Worm (Caenorhabditis elegans): ENCODE results near the gene F20D6.10.

The F20D6.10 gene

DNA sequence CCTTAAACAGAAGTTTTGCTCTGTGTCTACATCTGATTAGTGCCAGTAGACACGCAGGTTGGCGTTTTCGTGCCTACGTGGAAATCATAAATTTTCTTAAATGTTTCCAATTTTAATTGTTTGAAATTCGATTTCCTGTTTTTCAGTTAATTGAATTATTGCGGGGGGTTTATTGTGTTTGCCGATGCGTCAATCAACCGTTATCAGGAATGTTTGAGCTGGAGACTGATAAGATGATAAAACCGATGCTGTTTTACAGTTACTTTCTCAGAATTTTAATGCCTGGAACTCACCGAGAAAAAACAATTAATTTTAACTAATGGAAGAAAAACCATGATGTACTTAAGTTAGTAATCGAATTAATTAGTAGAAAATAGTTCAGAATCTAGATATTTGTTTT lies 21.4 kb upstream of the F20D6.10 start:
- TF ChIP-seq ceh-82 (tag; optimal IDR thresholded peaks at IDR 0.05) (no peak), hlh-11 (tag; optimal IDR thresholded peaks at IDR 0.05) (peak; percentile 63), pqm-1 (tag; optimal IDR thresholded peaks at IDR 0.05) (peak; percentile 66), tra-1 (GFP tag; IDR thresholded peaks at IDR 0.05) (peak; percentile 53; the same call in 1 of the 2 replicates), unc-39 (tag; optimal IDR thresholded peaks at IDR 0.05) (no peak), php-3 (GFP tag; IDR thresholded peaks at IDR 0.05) (peak; percentile 77), dve-1 (tag; optimal IDR thresholded peaks at IDR 0.05; ENCODE audit: insufficient read depth) (peak; percentile 45), snpc-1.2 (GFP tag; IDR thresholded peaks at IDR 0.05) (no peak), lin-1 (GFP tag; IDR thresholded peaks at IDR 0.05) (peak; percentile 53), dmd-6 (GFP tag; IDR thresholded peaks at IDR 0.05) (peak; percentile 81), daf-16 (GFP tag; optimal IDR thresholded peaks at IDR 0.05) (no peak), daf-16 (tag; optimal IDR thresholded peaks at IDR 0.05) (peak; percentile 60), nhr-28 (tag; optimal IDR thresholded peaks at IDR 0.05) (peak; percentile 25), fos-1 (tag; optimal IDR thresholded peaks at IDR 0.05) (no peak), snpc-4 (tag; optimal IDR thresholded peaks at IDR 0.05) (no peak), ces-1 (GFP tag; optimal IDR thresholded peaks at IDR 0.05) (no peak), hif-1 (tag; optimal IDR thresholded peaks at IDR 0.05) (peak in 1 of 2 experiments; percentile 23)

- TF ChIP-seq unc-62 (GFP tag; optimal IDR thresholded peaks at IDR 0.05 in 1 of 2) (peak in 1 of 2 experiments; percentile 48), unc-62 (tag; optimal IDR thresholded peaks at IDR 0.05) (no peak), daf-16 (GFP tag; optimal IDR thresholded peaks at IDR 0.05) (no peak), daf-16 (tag; optimal IDR thresholded peaks at IDR 0.05) (no peak), Y48G9A.11 (GFP tag; IDR thresholded peaks at IDR 0.05) (no peak), attf-4 (tag; optimal IDR thresholded peaks at IDR 0.05) (no peak), mes-2 (tag; optimal IDR thresholded peaks at IDR 0.05; ENCODE audit: poor library complexity, severe bottlenecking) (peak; percentile 32), T26A8.4 (GFP tag; IDR thresholded peaks at IDR 0.05) (no peak), rbr-2 (tag; optimal IDR thresholded peaks at IDR 0.05) (peak; percentile 5), tag-97 (GFP tag; IDR thresholded peaks at IDR 0.05) (no peak), lin-38 (GFP tag; IDR thresholded peaks at IDR 0.05) (0 out of 2 replicates have a peak, but pooled peaks have one; percentile 7), Y5F2A.4 (GFP tag; optimal IDR thresholded peaks at IDR 0.05) (no peak), duxl-1 (tag; optimal IDR thresholded peaks at IDR 0.05; ENCODE audit: poor library complexity) (no peak), hlh-30 (tag; optimal IDR thresholded peaks at IDR 0.05; ENCODE audit: insufficient read depth) (no peak), nhr-6 (tag; optimal IDR thresholded peaks at IDR 0.05) (no peak), aha-1 (tag) (peak; percentile 68), gei-8 (GFP tag; optimal IDR thresholded peaks at IDR 0.05) (no peak), mep-1 (tag; optimal IDR thresholded peaks at IDR 0.05) (peak; percentile 12), jun-1 (tag; optimal IDR thresholded peaks at IDR 0.05) (no peak)
Measured at ce11 chrV:8215158-8215557, 19.4 kb upstream of the F20D6.10 start.

- no peak for TF ChIP-seq snpc-1.2 (GFP tag; IDR thresholded peaks at IDR 0.05)
- TF ChIP-seq Y75B8A.6 (GFP tag; IDR thresholded peaks at IDR 0.05) = no peak
- no peak for TF ChIP-seq ces-1 (GFP tag; optimal IDR thresholded peaks at IDR 0.05)
- TF ChIP-seq ztf-11 (tag; optimal IDR thresholded peaks at IDR 0.05) = no peak
- TF ChIP-seq lin-38 (GFP tag; IDR thresholded peaks at IDR 0.05) = no peak
- no peak for TF ChIP-seq aly-2 (tag; optimal IDR thresholded peaks at IDR 0.05)
- no peak for TF ChIP-seq egl-27 (tag; optimal IDR thresholded peaks at IDR 0.05)
- no peak for TF ChIP-seq zip-2 (tag; optimal IDR thresholded peaks at IDR 0.05)
- TF ChIP-seq cey-2 (tag; optimal IDR thresholded peaks at IDR 0.05; ENCODE audit: borderline replicate concordance, insufficient read depth) = no peak
- no peak for TF ChIP-seq Y105C5A.15 (GFP tag; IDR thresholded peaks at IDR 0.05)
- no peak for TF ChIP-seq F49E8.2 (tag; optimal IDR thresholded peaks at IDR 0.05; ENCODE audit: borderline replicate concordance)
- TF ChIP-seq tra-1 (GFP tag; IDR thresholded peaks at IDR 0.05) = no peak
- TF ChIP-seq unc-62 (GFP tag; optimal IDR thresholded peaks at IDR 0.05 in 1 of 2) = no peak
- no peak for TF ChIP-seq unc-62 (tag; optimal IDR thresholded peaks at IDR 0.05)
- no peak for TF ChIP-seq mdl-1 (tag; optimal IDR thresholded peaks at IDR 0.05)
- no peak for TF ChIP-seq lin-39 (tag; optimal IDR thresholded peaks at IDR 0.05)
- no peak for TF ChIP-seq egl-43 (GFP tag; IDR thresholded peaks at IDR 0.05)
- no peak for TF ChIP-seq F37D6.2 (tag; optimal IDR thresholded peaks at IDR 0.05)
- TF ChIP-seq nhr-41 (GFP tag; IDR thresholded peaks at IDR 0.05) = no peak
Measured at ce11 chrV:8213868-8214267, 18.1 kb upstream of the F20D6.10 start, which contains the start of gene K07C11.7. Gene K07C11.7, minus strand, starts transcription at chrV:8213968.

Measured in whole organism, L4 larva.